Worm (Caenorhabditis elegans) whole organism, young adult: ENCODE data around the gene B0395.3.

Experiments used
- B0261.1 ChIP-seq: sonication (generic microtip); optimal IDR thresholded peaks from 2 replicates; lab custom pipeline; 2016; ENCODE audit warnings: mild to moderate bottlenecking, missing genetic modification characterization, moderate library complexity, missing compliant biosample characterization
- D2030.7 ChIP-seq: fragments of 200-800 bp; sonication (Bioruptor generic); IDR thresholded peaks from 2 replicates; pipeline ENCODE4 v1.3.6; 2022; ENCODE audit warnings: missing genetic modification reagents, missing genetic modification characterization, missing compliant biosample characterization
- F33H1.4 ChIP-seq: fragments of 200-800 bp; sonication (Bioruptor generic); IDR thresholded peaks from 2 replicates; pipeline ENCODE4 v1.3.6; 2022; ENCODE audit warnings: missing genetic modification reagents, missing genetic modification characterization, missing compliant biosample characterization
- F39B2.1 ChIP-seq: fragments of 200-800 bp; sonication (Bioruptor generic); IDR thresholded peaks from 2 replicates; pipeline ENCODE4 v1.3.6; 2022; ENCODE audit warnings: missing genetic modification reagents, missing genetic modification characterization, missing compliant biosample characterization
- K12H6.12 ChIP-seq: fragments of 200-800 bp; sonication (Bioruptor generic); optimal IDR thresholded peaks from 2 replicates; lab custom pipeline; 2018; ENCODE audit warnings: mild to moderate bottlenecking, missing genetic modification characterization, missing compliant biosample characterization
- T07F8.4 ChIP-seq: sonication (generic microtip); optimal IDR thresholded peaks from 2 replicates; lab custom pipeline; 2016; ENCODE audit warnings: mild to moderate bottlenecking, missing genetic modification characterization, moderate library complexity, missing compliant biosample characterization
- Y56A3A.18 ChIP-seq: fragments of 200-800 bp; sonication (Bioruptor generic); IDR thresholded peaks from 2 replicates; pipeline ENCODE4 v1.3.6; 2022; ENCODE audit warnings: missing genetic modification reagents, missing genetic modification characterization, missing compliant biosample characterization
- ceh-100 ChIP-seq: fragments of 200-800 bp; sonication (Bioruptor generic); IDR thresholded peaks from 2 replicates; pipeline ENCODE4 v1.3.6; 2022; ENCODE audit warnings: missing genetic modification reagents, missing genetic modification characterization, missing compliant biosample characterization
- ceh-40 ChIP-seq: fragments of 200-800 bp; sonication (Bioruptor generic); IDR thresholded peaks from 2 replicates; pipeline ENCODE4 v1.3.6; 2022; ENCODE audit warnings: missing genetic modification characterization, missing compliant biosample characterization
- ceh-58 ChIP-seq: fragments of 200-800 bp; sonication (Bioruptor generic); IDR thresholded peaks from 2 replicates; pipeline ENCODE4 v1.3.6; 2022; ENCODE audit warnings: missing genetic modification characterization, missing compliant biosample characterization
- dox-1 ChIP-seq: fragments of 200-800 bp; sonication (Bioruptor generic); IDR thresholded peaks from 2 replicates; pipeline ENCODE4 v1.3.6; 2022; ENCODE audit warnings: missing genetic modification reagents, missing genetic modification characterization, missing compliant biosample characterization
- efl-1 ChIP-seq: fragments of 150-350 bp; optimal IDR thresholded peaks from 2 replicates; lab custom pipeline; 2014; ENCODE audit warnings: missing biosample characterization, missing genetic modification reagents, missing genetic modification characterization
- egl-44 ChIP-seq: fragments of 200-800 bp; sonication (Bioruptor generic); IDR thresholded peaks from 2 replicates; pipeline ENCODE4 v1.3.6; 2022; ENCODE audit warnings: missing genetic modification reagents, missing genetic modification characterization, missing compliant biosample characterization
- egrh-3 ChIP-seq: fragments of 200-800 bp; sonication (Bioruptor generic); IDR thresholded peaks from 2 replicates; pipeline ENCODE4 v1.3.6; 2022; ENCODE audit warnings: missing genetic modification reagents, missing genetic modification characterization, missing compliant biosample characterization
- ekl-4 ChIP-seq: fragments of 200-800 bp; sonication (Bioruptor generic); IDR thresholded peaks from 2 replicates; pipeline ENCODE4 v1.3.6; 2022; ENCODE audit warnings: missing genetic modification reagents, missing genetic modification characterization, missing compliant biosample characterization
- hsf-1 ChIP-seq: fragments of 200-800 bp; sonication (Bioruptor generic); IDR thresholded peaks from 2 replicates; pipeline ENCODE4 v1.3.6; 2022; ENCODE audit warnings: missing genetic modification reagents, missing genetic modification characterization, missing compliant biosample characterization
- let-526 ChIP-seq: fragments of 200-800 bp; sonication (Bioruptor generic); IDR thresholded peaks from 2 replicates; pipeline ENCODE4 v1.3.6; 2022; ENCODE audit warnings: missing genetic modification reagents, missing genetic modification characterization, missing compliant biosample characterization
- lin-26 ChIP-seq: fragments of 200-800 bp; sonication (Bioruptor generic); IDR thresholded peaks from 2 replicates; pipeline ENCODE4 v1.3.6; 2022; ENCODE audit warnings: missing genetic modification reagents, missing genetic modification characterization, missing compliant biosample characterization
- lsl-1 ChIP-seq: fragments of 200-800 bp; sonication (Bioruptor generic); optimal IDR thresholded peaks from 2 replicates; lab custom pipeline; 2018; ENCODE audit warnings: mild to moderate bottlenecking, missing genetic modification characterization, moderate library complexity, missing compliant biosample characterization
- madf-10 ChIP-seq: sonication (generic microtip); optimal IDR thresholded peaks from 2 replicates; lab custom pipeline; 2016; ENCODE audit warnings: mild to moderate bottlenecking, missing genetic modification characterization, missing compliant biosample characterization
- madf-3 ChIP-seq: fragments of 200-800 bp; sonication (Bioruptor generic); IDR thresholded peaks from 2 replicates; pipeline ENCODE4 v1.3.6; 2022; ENCODE audit warnings: missing genetic modification reagents, missing genetic modification characterization, missing compliant biosample characterization
- madf-6 ChIP-seq: fragments of 200-800 bp; sonication (Bioruptor generic); IDR thresholded peaks from 2 replicates; pipeline ENCODE4 v1.3.6; 2022; ENCODE audit warnings: missing genetic modification reagents, missing genetic modification characterization, missing compliant biosample characterization
- nfya-1 ChIP-seq: sonication (generic microtip); optimal IDR thresholded peaks from 2 replicates; lab custom pipeline; 2017; ENCODE audit warnings: antibody characterized with exemption, missing compliant biosample characterization, missing genetic modification characterization, borderline replicate concordance; ENCODE audit not compliant: insufficient read depth
- nfyb-1 ChIP-seq: fragments of 200-800 bp; sonication (Bioruptor generic); IDR thresholded peaks from 2 replicates; pipeline ENCODE4 v1.3.6; 2022; ENCODE audit warnings: missing genetic modification reagents, missing genetic modification characterization, missing compliant biosample characterization
- rec-8 ChIP-seq, 2 experiments: sonication (generic microtip); optimal IDR thresholded peaks; 2 replicates each; lab custom pipeline; 2016; ENCODE audit warnings: mild to moderate bottlenecking in 2 of 2, missing genetic modification characterization in 2 of 2, missing genetic modification reagents in 2 of 2, missing genotype in 2 of 2, missing biosample characterization in 1 of 2, missing compliant biosample characterization in 1 of 2, moderate library complexity in 1 of 2
- repo-1 ChIP-seq: sonication (generic microtip); optimal IDR thresholded peaks from 2 replicates; lab custom pipeline; 2017; ENCODE audit warnings: mild to moderate bottlenecking, missing genetic modification characterization, missing compliant biosample characterization
- rpc-1 ChIP-seq, 2 experiments: fragments of 150-350 bp in 1 of 2; sonication (generic microtip) in 1 of 2; optimal IDR thresholded peaks; 2 replicates each; lab custom pipeline; 2014 to 2018; ENCODE audit warnings: missing biosample characterization in 1 of 2, missing genetic modification characterization in 1 of 2, missing genetic modification reagents in 1 of 2, missing genotype in 1 of 2
- snpc-1.3 ChIP-seq: sonication (generic microtip); optimal IDR thresholded peaks from 2 replicates; lab custom pipeline; 2017; ENCODE audit warnings: missing genetic modification characterization, mild to moderate bottlenecking, missing compliant biosample characterization, antibody characterized with exemption, moderate library complexity, missing genotype, missing genetic modification reagents; ENCODE audit not compliant: insufficient read depth
- snpc-4 ChIP-seq, 5 experiments: fragments of 150-350 bp in 1 of 5; sonication (generic microtip) in 4 of 5; optimal IDR thresholded peaks; 2 replicates each; lab custom pipeline; 2014 to 2018; ENCODE audit warnings: missing genetic modification characterization in 5 of 5, missing biosample characterization in 3 of 5, antibody characterized with exemption in 2 of 5, mild to moderate bottlenecking in 2 of 5, missing compliant biosample characterization in 2 of 5, missing genotype in 2 of 5, moderate library complexity in 2 of 5, missing genetic modification reagents in 1 of 5
- sptf-2 ChIP-seq: fragments of 200-800 bp; sonication (Bioruptor generic); optimal IDR thresholded peaks from 2 replicates; lab custom pipeline; 2018; ENCODE audit warnings: mild to moderate bottlenecking, missing genetic modification characterization, missing compliant biosample characterization
- tbp1 ChIP-seq: fragments of 200-800 bp; sonication (Bioruptor generic); optimal IDR thresholded peaks from 2 replicates; lab custom pipeline; 2018; ENCODE audit warnings: mild to moderate bottlenecking, missing genetic modification characterization, missing compliant biosample characterization
- tbx-9 ChIP-seq: sonication (generic microtip); optimal IDR thresholded peaks from 2 replicates; lab custom pipeline; 2016; ENCODE audit warnings: borderline replicate concordance, missing genetic modification characterization, inconsistent platforms, missing compliant biosample characterization
- zfh-2 ChIP-seq: fragments of 200-800 bp; sonication (Bioruptor generic); conservative IDR thresholded peaks from 2 replicates; pipeline ENCODE4 v1.3.6; 2022; ENCODE audit warnings: missing genetic modification reagents, missing genetic modification characterization, missing compliant biosample characterization
- ztf-28 ChIP-seq: fragments of 200-800 bp; sonication (Bioruptor generic); IDR thresholded peaks from 2 replicates; pipeline ENCODE4 v1.3.6; 2022; ENCODE audit warnings: missing genetic modification reagents, missing genetic modification characterization, missing compliant biosample characterization

B0395.3 gene

ce11 chrX:16006529-16006928, 33.5 kb downstream of the B0395.3 start, which contains the start of gene C09G1.4:
Gene C09G1.4, minus strand, starts transcription at chrX:16006629.
- TF ChIP-seq F39B2.1 (GFP tag; lab: Robert Waterston, UW) (no peak), rpc-1 (optimal IDR thresholded peaks at IDR 0.05; lab: Kevin White, UChicago) (no peak), rpc-1 (tag; optimal IDR thresholded peaks at IDR 0.05; lab: Kevin White, UChicago) (no peak), madf-6 (no peak), egl-44 (no peak), tbx-9 (tag; lab: Kevin White, UChicago) (no peak), nfya-1 (tag; lab: Kevin White, UChicago) (no peak), let-526 (no peak), F33H1.4 (GFP tag; lab: Robert Waterston, UW) (no peak), K12H6.12 (tag; lab: Kevin White, UChicago) (no peak), ceh-40 (no peak), ceh-58 (no peak), madf-10 (no peak), dox-1 (no peak), rec-8 (tag; optimal IDR thresholded peaks at IDR 0.05; lab: Kevin White, UChicago) (no peak), nfyb-1 (no peak), ztf-28 (no peak), repo-1 (no peak)

ce11 chrX:16002794-16003193, 37.3 kb downstream of the B0395.3 start:
- 0 out of 2 replicates have a peak, but pooled peaks have one; percentile 48 for TF ChIP-seq Y56A3A.18
- TF ChIP-seq snpc-4 (GFP tag; optimal IDR thresholded peaks at IDR 0.05; lab: Kevin White, UChicago) = no peak
- peak in 2 of 4 experiments; percentile 12 to 56 for TF ChIP-seq snpc-4 (tag; optimal IDR thresholded peaks at IDR 0.05; lab: Kevin White, UChicago)
- TF ChIP-seq hsf-1 = peak; percentile 28; the same call in 1 of the 2 replicates
- TF ChIP-seq snpc-1.3 (tag; lab: Kevin White, UChicago) = no peak
- TF ChIP-seq madf-3 (GFP tag; lab: Robert Waterston, UW) = peak; percentile 65; the same call in 1 of the 2 replicates
- TF ChIP-seq D2030.7 (GFP tag; lab: Robert Waterston, UW) = peak; percentile 59
- no peak for TF ChIP-seq lsl-1 (GFP tag; lab: Kevin White, UChicago)
- peak; percentile 39; the same call in 1 of the 2 replicates for TF ChIP-seq ekl-4 (GFP tag; lab: Robert Waterston, UW)
- peak; percentile 36 for TF ChIP-seq rpc-1 (optimal IDR thresholded peaks at IDR 0.05; lab: Kevin White, UChicago)
- TF ChIP-seq rpc-1 (tag; optimal IDR thresholded peaks at IDR 0.05; lab: Kevin White, UChicago) = peak; percentile 60
- TF ChIP-seq T07F8.4 (tag; lab: Kevin White, UChicago) = no peak
- TF ChIP-seq zfh-2 (GFP tag; lab: Robert Waterston, UW) = 0 out of 2 replicates have a peak, but pooled peaks have one; percentile 34
- peak; percentile 45 for TF ChIP-seq tbp1
- no peak for TF ChIP-seq rec-8 (tag; optimal IDR thresholded peaks at IDR 0.05; lab: Kevin White, UChicago)
- TF ChIP-seq egrh-3 = 0 out of 2 replicates have a peak, but pooled peaks have one; percentile 5
- TF ChIP-seq madf-6 = 0 out of 2 replicates have a peak, but pooled peaks have one; percentile 26
- TF ChIP-seq ceh-100 (GFP tag; lab: Robert Waterston, UW) = no peak
- peak; percentile 25 for TF ChIP-seq B0261.1 (tag; lab: Kevin White, UChicago)
- peak; percentile 28; the same call in 1 of the 2 replicates for TF ChIP-seq lin-26 (GFP tag; lab: Robert Waterston, UW)

- TF ChIP-seq efl-1 (GFP tag; lab: Kevin White, UChicago) (no peak), sptf-2 (no peak), zfh-2 (GFP tag; lab: Robert Waterston, UW) (0 out of 2 replicates have a peak, but pooled peaks have one; percentile 39), snpc-4 (GFP tag; optimal IDR thresholded peaks at IDR 0.05; lab: Kevin White, UChicago) (no peak), snpc-4 (tag; optimal IDR thresholded peaks at IDR 0.05; lab: Kevin White, UChicago) (peak in 3 of 4 experiments; percentile 16 to 74 (median 72))
Observed at ce11 chrX:15997926-15998325, 42.1 kb downstream of the B0395.3 start.
